Fruit fly (Drosophila melanogaster): Measurements from ENCODE around the gene spoon.

dm6 chrX:5422251-5422551 is 1.5 kb upstream of the spoon start:
- TF ChIP-seq net (GFP tag; optimal IDR thresholded peaks at IDR 0.05) (no peak), CG7368 (GFP tag; optimal IDR thresholded peaks at IDR 0.05) (no peak), CG6854 (GFP tag; optimal IDR thresholded peaks at IDR 0.05) (no peak), CG11294 (GFP tag; IDR thresholded peaks at IDR 0.05) (no peak), fd59A (GFP tag; optimal IDR thresholded peaks at IDR 0.05) (no peak), CG10669 (GFP tag; optimal IDR thresholded peaks at IDR 0.05) (no peak), Ets21C (GFP tag; optimal IDR thresholded peaks at IDR 0.05) (no peak), esn (GFP tag; optimal IDR thresholded peaks at IDR 0.05) (no peak), CG8119 (GFP tag; IDR thresholded peaks at IDR 0.05) (no peak), svp (GFP tag) (peak; percentile 92), dsx (GFP tag; optimal IDR thresholded peaks at IDR 0.05; ENCODE audit: poor library complexity, severe bottlenecking) (no peak)
